Worm (Caenorhabditis elegans) whole organism, early embryonic: ENCODE results near the gene ZC239.4.

Experiments
- B0310.2 ChIP-seq: sonication (generic microtip); optimal IDR thresholded peaks from 2 replicates; lab custom pipeline; 2016; ENCODE audit warnings: mild to moderate bottlenecking, missing genetic modification characterization, missing compliant biosample characterization
- F13C5.2 ChIP-seq: sonication (generic microtip); optimal IDR thresholded peaks from 2 replicates; lab custom pipeline; 2017; ENCODE audit warnings: mild to moderate bottlenecking, missing genetic modification characterization, inconsistent platforms, missing compliant biosample characterization
- aly-1 ChIP-seq: sonication (generic microtip); optimal IDR thresholded peaks from 2 replicates; lab custom pipeline; 2016; ENCODE audit warnings: missing genetic modification characterization, missing compliant biosample characterization
- ama-1 ChIP-seq: fragments of 150-350 bp; optimal IDR thresholded peaks from 2 replicates; lab custom pipeline; 2014
- ceh-13 ChIP-seq: fragments of 200-800 bp; sonication (Bioruptor generic); optimal IDR thresholded peaks from 2 replicates; lab custom pipeline; 2018; ENCODE audit warnings: mild to moderate bottlenecking, missing genetic modification characterization, missing compliant biosample characterization
- ceh-36 ChIP-seq: sonication (generic microtip); optimal IDR thresholded peaks from 2 replicates; lab custom pipeline; 2016; ENCODE audit warnings: missing genetic modification characterization, inconsistent platforms, missing compliant biosample characterization
- ets-7 ChIP-seq: sonication (generic microtip); optimal IDR thresholded peaks from 2 replicates; lab custom pipeline; 2016; ENCODE audit warnings: missing genotype, missing genetic modification characterization, missing compliant biosample characterization
- flt-1 ChIP-seq: fragments of 200-800 bp; sonication (Bioruptor generic); IDR thresholded peaks from 2 replicates; pipeline ENCODE4 v1.3.6; 2022; ENCODE audit warnings: missing genetic modification characterization, missing compliant biosample characterization
- hmbx-1 ChIP-seq: sonication (generic microtip); optimal IDR thresholded peaks from 2 replicates; lab custom pipeline; 2016; ENCODE audit warnings: mild to moderate bottlenecking, missing genetic modification characterization, missing compliant biosample characterization
- hmg-4 ChIP-seq: fragments of 200-800 bp; sonication (Bioruptor generic); optimal IDR thresholded peaks from 2 replicates; lab custom pipeline; 2018; ENCODE audit warnings: mild to moderate bottlenecking, missing genetic modification characterization, missing compliant biosample characterization
- hnd-1 ChIP-seq: sonication (generic microtip); optimal IDR thresholded peaks from 2 replicates; lab custom pipeline; 2016; ENCODE audit warnings: missing genetic modification characterization, missing compliant biosample characterization
- pes-1 ChIP-seq: fragments of 200-800 bp; sonication (Bioruptor generic); IDR thresholded peaks from 2 replicates; pipeline ENCODE4 v1.3.6; 2022; ENCODE audit warnings: missing genetic modification reagents, missing genetic modification characterization, missing compliant biosample characterization
- scrt-1 ChIP-seq: fragments of 200-800 bp; sonication (Bioruptor generic); IDR thresholded peaks from 2 replicates; pipeline ENCODE4 v1.3.6; 2022; ENCODE audit warnings: missing genetic modification characterization, missing compliant biosample characterization
- sea-1 ChIP-seq: fragments of 200-800 bp; sonication (Bioruptor generic); conservative IDR thresholded peaks from 2 replicates; pipeline ENCODE4 v1.3.6; 2022; ENCODE audit warnings: missing genetic modification characterization, missing compliant biosample characterization
- tbx-11 ChIP-seq: fragments of 200-800 bp; sonication (Bioruptor generic); IDR thresholded peaks from 2 replicates; pipeline ENCODE4 v1.3.6; 2022; ENCODE audit warnings: missing genetic modification characterization, missing compliant biosample characterization
- tbx-37 ChIP-seq: fragments of 200-800 bp; sonication (Bioruptor generic); conservative IDR thresholded peaks from 2 replicates; pipeline ENCODE4 v1.3.6; 2022; ENCODE audit warnings: missing genetic modification reagents, missing genetic modification characterization, missing compliant biosample characterization
- tra-4 ChIP-seq: sonication (generic microtip); optimal IDR thresholded peaks from 2 replicates; lab custom pipeline; 2017; ENCODE audit warnings: missing genetic modification characterization, missing compliant biosample characterization

ZC239.4 gene

ce11 chrII:3248043-3248718 lies 34.2 kb downstream of the ZC239.4 start, which contains the start of the genes fbxc-50 and C17F4.2:
Gene fbxc-50 (minus strand): TSS chrII:3248123.
Gene C17F4.2 (plus strand): TSS chrII:3248668.
- no peak for TF ChIP-seq ceh-36
- TF ChIP-seq ama-1 (lab: Kevin White, UChicago), result no peak
- no peak for TF ChIP-seq hmg-4 (GFP tag; lab: Kevin White, UChicago)
- TF ChIP-seq hnd-1 (tag; lab: Kevin White, UChicago), result no peak
- no peak for TF ChIP-seq pes-1
- TF ChIP-seq F13C5.2 (tag; lab: Kevin White, UChicago), result no peak
- no peak for TF ChIP-seq ceh-13 (GFP tag; lab: Kevin White, UChicago)
- no peak for TF ChIP-seq tbx-11 (GFP tag; lab: Robert Waterston, UW)
- no peak for TF ChIP-seq B0310.2
- no peak for TF ChIP-seq aly-1 (tag; lab: Kevin White, UChicago)
- no peak for TF ChIP-seq hmbx-1 (tag; lab: Kevin White, UChicago)
- TF ChIP-seq tbx-37, result no peak
- no peak for TF ChIP-seq flt-1
- TF ChIP-seq ets-7, result no peak
- no peak for TF ChIP-seq sea-1 (GFP tag; lab: Robert Waterston, UW)
- no peak for TF ChIP-seq tra-4 (tag; lab: Kevin White, UChicago)
- no peak for TF ChIP-seq scrt-1 (GFP tag; lab: Robert Waterston, UW)

- TF ChIP-seq aly-1 (tag; lab: Kevin White, UChicago) (no peak), ets-7 (no peak), flt-1 (no peak), tra-4 (tag; lab: Kevin White, UChicago) (no peak), hmg-4 (GFP tag; lab: Kevin White, UChicago) (no peak), F13C5.2 (tag; lab: Kevin White, UChicago) (no peak), tbx-11 (GFP tag; lab: Robert Waterston, UW) (no peak), ama-1 (lab: Kevin White, UChicago) (no peak), ceh-36 (no peak), ceh-13 (GFP tag; lab: Kevin White, UChicago) (no peak), tbx-37 (no peak), hmbx-1 (tag; lab: Kevin White, UChicago) (no peak), B0310.2 (no peak), pes-1 (no peak), scrt-1 (GFP tag; lab: Robert Waterston, UW) (no peak), hnd-1 (tag; lab: Kevin White, UChicago) (no peak)
Measured at ce11 chrII:3249406-3249805, 35.4 kb downstream of the ZC239.4 start, which contains the start of gene clec-124. Gene clec-124 (plus strand): TSS chrII:3249706.

- no peak for TF ChIP-seq flt-1
- TF ChIP-seq scrt-1 (GFP tag; lab: Robert Waterston, UW), result no peak
- TF ChIP-seq pes-1, result no peak
- TF ChIP-seq tbx-11 (GFP tag; lab: Robert Waterston, UW), result no peak
- no peak for TF ChIP-seq ceh-13 (GFP tag; lab: Kevin White, UChicago)
- TF ChIP-seq aly-1 (tag; lab: Kevin White, UChicago), result no peak
- TF ChIP-seq F13C5.2 (tag; lab: Kevin White, UChicago), result no peak
- TF ChIP-seq sea-1 (GFP tag; lab: Robert Waterston, UW), result no peak
- TF ChIP-seq hnd-1 (tag; lab: Kevin White, UChicago), result no peak
- no peak for TF ChIP-seq hmbx-1 (tag; lab: Kevin White, UChicago)
- no peak for TF ChIP-seq B0310.2
- TF ChIP-seq ets-7, result no peak
- no peak for TF ChIP-seq ama-1 (lab: Kevin White, UChicago)
- no peak for TF ChIP-seq hmg-4 (GFP tag; lab: Kevin White, UChicago)
- TF ChIP-seq ceh-36, result no peak
- TF ChIP-seq tra-4 (tag; lab: Kevin White, UChicago), result no peak
- TF ChIP-seq tbx-37, result no peak
Measured at ce11 chrII:3250195-3250594, 36.2 kb downstream of the ZC239.4 start.

- TF ChIP-seq tra-4 (tag; lab: Kevin White, UChicago) (no peak), ceh-36 (no peak), scrt-1 (GFP tag; lab: Robert Waterston, UW) (no peak), aly-1 (tag; lab: Kevin White, UChicago) (no peak), ceh-13 (GFP tag; lab: Kevin White, UChicago) (no peak), hmg-4 (GFP tag; lab: Kevin White, UChicago) (no peak), tbx-11 (GFP tag; lab: Robert Waterston, UW) (no peak), sea-1 (GFP tag; lab: Robert Waterston, UW) (no peak), flt-1 (no peak), F13C5.2 (tag; lab: Kevin White, UChicago) (no peak), pes-1 (no peak), ama-1 (lab: Kevin White, UChicago) (no peak), hnd-1 (tag; lab: Kevin White, UChicago) (no peak), ets-7 (no peak), hmbx-1 (tag; lab: Kevin White, UChicago) (no peak), tbx-37 (no peak)
Measured at ce11 chrII:3251782-3252181, 37.8 kb downstream of the ZC239.4 start.

- no peak for TF ChIP-seq F13C5.2 (tag; lab: Kevin White, UChicago)
- TF ChIP-seq hmbx-1 (tag; lab: Kevin White, UChicago), result no peak
- TF ChIP-seq pes-1, result no peak
- no peak for TF ChIP-seq tra-4 (tag; lab: Kevin White, UChicago)
- no peak for TF ChIP-seq hmg-4 (GFP tag; lab: Kevin White, UChicago)
- no peak for TF ChIP-seq B0310.2
- TF ChIP-seq sea-1 (GFP tag; lab: Robert Waterston, UW), result no peak
- no peak for TF ChIP-seq hnd-1 (tag; lab: Kevin White, UChicago)
- no peak for TF ChIP-seq flt-1
- no peak for TF ChIP-seq ama-1 (lab: Kevin White, UChicago)
- no peak for TF ChIP-seq ets-7
- TF ChIP-seq tbx-37, result no peak
- TF ChIP-seq ceh-13 (GFP tag; lab: Kevin White, UChicago), result no peak
- TF ChIP-seq tbx-11 (GFP tag; lab: Robert Waterston, UW), result no peak
- no peak for TF ChIP-seq scrt-1 (GFP tag; lab: Robert Waterston, UW)
Measured at ce11 chrII:3259254-3259653, 45.3 kb downstream of the ZC239.4 start, which contains the start of gene gcy-19. Gene gcy-19 (minus strand): TSS chrII:3259354.

- TF ChIP-seq sea-1 (GFP tag; lab: Robert Waterston, UW) (no peak), B0310.2 (no peak), tbx-37 (no peak)
Measured at ce11 chrII:3262504-3262903, 48.5 kb downstream of the ZC239.4 start, which contains the start of gene F02E11.2. Gene F02E11.2 (plus strand): TSS chrII:3262804.
